Fruit fly (Drosophila melanogaster) whole organism, embryonic: Measurements from ENCODE around the gene Art4.
A peak's percentile ranks its signal among the peaks of the same experiment; 100 is the strongest.

Source experiments
- B-H1 ChIP-seq: fragments of 200-800 bp; sonication (Bioruptor generic); IDR thresholded peaks from 3 replicates; pipeline ENCODE4 v1.3.6; 2022; ENCODE audit warnings: missing biosample characterization, missing genetic modification characterization
- CG10321 ChIP-seq: fragments of 200-800 bp; sonication (Bioruptor generic); IDR thresholded peaks from 2 replicates; pipeline ENCODE4 v1.3.6; 2022; ENCODE audit warnings: missing biosample characterization, missing genetic modification characterization
- CG10543 ChIP-seq: fragments of 200-800 bp; sonication (Bioruptor generic); optimal IDR thresholded peaks from 3 replicates; lab custom pipeline; 2017; ENCODE audit warnings: missing biosample characterization, mild to moderate bottlenecking, missing genetic modification characterization, moderate library complexity
- CG11085 ChIP-seq: fragments of 200-800 bp; sonication (Bioruptor generic); IDR thresholded peaks from 2 replicates; pipeline ENCODE4 v1.3.6; 2022; ENCODE audit warnings: missing biosample characterization, missing genetic modification characterization
- CG12071 ChIP-seq: fragments of 200-800 bp; sonication (Bioruptor generic); optimal IDR thresholded peaks from 3 replicates; lab custom pipeline; 2018; ENCODE audit warnings: missing biosample characterization, mild to moderate bottlenecking, missing genetic modification characterization
- CG12942 ChIP-seq: fragments of 200-800 bp; sonication (Bioruptor generic); optimal IDR thresholded peaks from 3 replicates; lab custom pipeline; 2016; ENCODE audit warnings: missing biosample characterization, missing genetic modification characterization
- CG14710 ChIP-seq: fragments of 200-800 bp; sonication (Bioruptor generic); optimal IDR thresholded peaks from 3 replicates; lab custom pipeline; 2019; ENCODE audit warnings: missing biosample characterization, mild to moderate bottlenecking, missing genetic modification characterization, moderate library complexity
- CG16813 ChIP-seq: fragments of 200-800 bp; sonication (Bioruptor generic); IDR thresholded peaks from 3 replicates; pipeline ENCODE4 v1.3.6; 2022; ENCODE audit warnings: missing biosample characterization, missing genetic modification characterization; ENCODE audit not compliant: partially characterized antibody
- CG17361 ChIP-seq: fragments of 200-800 bp; sonication (Bioruptor generic); IDR thresholded peaks from 3 replicates; pipeline ENCODE4 v1.3.6; 2022; ENCODE audit warnings: missing biosample characterization, missing genetic modification characterization
- CG2202 ChIP-seq: fragments of 200-800 bp; sonication (Bioruptor generic); optimal IDR thresholded peaks from 2 replicates; lab custom pipeline; 2018; ENCODE audit warnings: missing biosample characterization, mild to moderate bottlenecking, missing genetic modification characterization
- CG32767 ChIP-seq: fragments of 200-800 bp; sonication (Bioruptor generic); IDR thresholded peaks from 2 replicates; pipeline ENCODE4 v1.3.6; 2022; ENCODE audit warnings: missing biosample characterization, missing genetic modification characterization
- CG3281 ChIP-seq: fragments of 200-800 bp; sonication (Bioruptor generic); optimal IDR thresholded peaks from 3 replicates; lab custom pipeline; 2017; ENCODE audit warnings: missing biosample characterization, mild to moderate bottlenecking, missing genetic modification characterization
- CG34376 ChIP-seq: fragments of 200-800 bp; sonication (Bioruptor generic); optimal IDR thresholded peaks from 2 replicates; lab custom pipeline; 2018; ENCODE audit warnings: missing biosample characterization, mild to moderate bottlenecking, missing genetic modification characterization
- CG3838 ChIP-seq: fragments of 200-800 bp; sonication (Bioruptor generic); optimal IDR thresholded peaks from 3 replicates; lab custom pipeline; 2016; ENCODE audit warnings: missing biosample characterization, missing genetic modification characterization
- CG6813 ChIP-seq: fragments of 200-800 bp; sonication (Bioruptor generic); optimal IDR thresholded peaks from 2 replicates; lab custom pipeline; 2017; ENCODE audit warnings: missing biosample characterization, missing genetic modification characterization, mild to moderate bottlenecking, moderate library complexity, missing genetic modification reagents
- CG7928 ChIP-seq: fragments of 200-800 bp; sonication (Bioruptor generic); optimal IDR thresholded peaks from 2 replicates; lab custom pipeline; 2017; ENCODE audit warnings: missing biosample characterization, mild to moderate bottlenecking, missing genetic modification characterization
- CG8290 ChIP-seq, 3 experiments: fragments of 200-800 bp; sonication (Bioruptor generic); optimal IDR thresholded peaks; 2 replicates each; lab custom pipeline; 2016 to 2019; ENCODE audit warnings: missing biosample characterization in 3 of 3, missing genetic modification characterization in 3 of 3, mild to moderate bottlenecking in 2 of 3, moderate library complexity in 1 of 3
- CHES-1-like ChIP-seq: fragments of 200-800 bp; sonication (Bioruptor generic); optimal IDR thresholded peaks from 2 replicates; lab custom pipeline; 2016; ENCODE audit warnings: missing biosample characterization, missing genetic modification characterization
- Camta ChIP-seq: fragments of 200-800 bp; sonication (Bioruptor generic); optimal IDR thresholded peaks from 2 replicates; lab custom pipeline; 2016; ENCODE audit warnings: missing biosample characterization, missing genetic modification characterization
- CrebB ChIP-seq: fragments of 200-800 bp; sonication (Bioruptor generic); optimal IDR thresholded peaks from 3 replicates; lab custom pipeline; 2018; ENCODE audit warnings: missing biosample characterization, mild to moderate bottlenecking, missing genetic modification characterization
- Doc3 ChIP-seq: fragments of 200-800 bp; sonication (Bioruptor generic); IDR thresholded peaks from 3 replicates; pipeline ENCODE4 v1.3.6; 2022; ENCODE audit warnings: missing biosample characterization, missing genetic modification characterization; ENCODE audit not compliant: partially characterized antibody
- Hand ChIP-seq: fragments of 200-800 bp; sonication (Bioruptor generic); optimal IDR thresholded peaks from 2 replicates; lab custom pipeline; 2017; ENCODE audit warnings: mild to moderate bottlenecking, missing biosample characterization, missing genetic modification reagents, missing genetic modification characterization
- Mrtf ChIP-seq: fragments of 200-800 bp; sonication (Bioruptor generic); IDR thresholded peaks from 3 replicates; pipeline ENCODE4 v1.3.6; 2022; ENCODE audit warnings: missing biosample characterization, missing genetic modification characterization
- Opbp ChIP-seq: fragments of 200-800 bp; sonication (Bioruptor generic); IDR thresholded peaks from 3 replicates; pipeline ENCODE4 v1.3.6; 2022; ENCODE audit warnings: missing biosample characterization, missing genetic modification characterization; ENCODE audit not compliant: partially characterized antibody
- btn ChIP-seq: fragments of 200-800 bp; sonication (Bioruptor generic); optimal IDR thresholded peaks from 2 replicates; lab custom pipeline; 2016; ENCODE audit warnings: missing biosample characterization, missing genetic modification characterization
- chif ChIP-seq, 2 experiments: fragments of 200-800 bp; sonication (Bioruptor generic); optimal IDR thresholded peaks; 3 replicates each; lab custom pipeline; 2016; ENCODE audit warnings: missing biosample characterization in 2 of 2, missing genetic modification characterization in 2 of 2
- cwo ChIP-seq: fragments of 200-800 bp; sonication (Bioruptor generic); optimal IDR thresholded peaks from 3 replicates; lab custom pipeline; 2017; ENCODE audit warnings: missing biosample characterization, missing genetic modification characterization, mild to moderate bottlenecking, moderate library complexity, missing genetic modification reagents
- dan ChIP-seq: fragments of 200-800 bp; sonication (Bioruptor generic); IDR thresholded peaks from 2 replicates; pipeline ENCODE4 v1.3.6; 2022; ENCODE audit warnings: missing biosample characterization, missing genetic modification characterization
- dpn ChIP-seq, 2 experiments: fragments of 200-800 bp; sonication (Bioruptor generic); optimal IDR thresholded peaks; 3 replicates each; lab custom pipeline; 2016; ENCODE audit warnings: missing biosample characterization in 2 of 2, missing genetic modification characterization in 2 of 2
- emc ChIP-seq: fragments of 200-800 bp; sonication (Bioruptor generic); optimal IDR thresholded peaks from 2 replicates; lab custom pipeline; 2016; ENCODE audit warnings: missing biosample characterization, missing genetic modification characterization
- esg ChIP-seq: fragments of 200-800 bp; sonication (Bioruptor generic); conservative IDR thresholded peaks from 2 replicates; pipeline ENCODE4 v1.3.6; 2022; ENCODE audit warnings: missing biosample characterization, missing genetic modification characterization
- eve ChIP-seq, 2 experiments: fragments of >200 bp; optimal IDR thresholded peaks; 2 replicates each; lab custom pipeline; 2017; ENCODE audit warnings: missing biosample characterization in 2 of 2, missing genetic modification characterization in 2 of 2
- fru ChIP-seq: fragments of >200 bp; optimal IDR thresholded peaks from 2 replicates; lab custom pipeline; 2017
- fu2 ChIP-seq: fragments of 200-800 bp; sonication (Bioruptor generic); optimal IDR thresholded peaks from 2 replicates; lab custom pipeline; 2016; ENCODE audit warnings: missing biosample characterization, missing genetic modification characterization
- grn ChIP-seq: fragments of 200-800 bp; sonication (Bioruptor generic); optimal IDR thresholded peaks from 3 replicates; lab custom pipeline; 2017; ENCODE audit warnings: missing biosample characterization, missing genetic modification characterization
- hkb ChIP-seq, 2 experiments: fragments of 200-800 bp in 1 of 2; fragments of >200 bp in 1 of 2; sonication (Bioruptor generic) in 1 of 2; IDR thresholded peaks in 1 of 2; optimal IDR thresholded peaks in 1 of 2; 2 replicates each; pipeline versions ENCODE4 v1.3.6 to Lab custom; 2017 to 2022; ENCODE audit warnings: missing biosample characterization in 1 of 2, missing genetic modification characterization in 1 of 2
- insv ChIP-seq, 2 experiments: fragments of 200-800 bp; sonication (Bioruptor generic); optimal IDR thresholded peaks; 3 replicates each; lab custom pipeline; 2016 to 2018; ENCODE audit warnings: missing biosample characterization in 2 of 2, missing genetic modification characterization in 2 of 2
- ken ChIP-seq: fragments of 200-800 bp; sonication (Bioruptor generic); IDR thresholded peaks from 3 replicates; pipeline ENCODE4 v1.3.6; 2022; ENCODE audit warnings: missing biosample characterization, missing genetic modification characterization
- lab ChIP-seq: fragments of 200-800 bp; sonication (Bioruptor generic); optimal IDR thresholded peaks from 3 replicates; lab custom pipeline; 2017; ENCODE audit warnings: missing biosample characterization, missing genetic modification characterization, mild to moderate bottlenecking, moderate library complexity, missing genetic modification reagents
- lola ChIP-seq, 3 experiments: fragments of >200 bp in 2 of 3; fragments of 200-800 bp in 1 of 3; sonication (Bioruptor generic) in 1 of 3; optimal IDR thresholded peaks; 2 replicates each; lab custom pipeline; 2017 to 2019; ENCODE audit warnings: missing biosample characterization in 3 of 3, missing genetic modification characterization in 3 of 3, mild to moderate bottlenecking in 1 of 3, moderate library complexity in 1 of 3
- mam ChIP-seq: fragments of 200-800 bp; sonication (Bioruptor generic); optimal IDR thresholded peaks from 3 replicates; lab custom pipeline; 2016; ENCODE audit warnings: missing biosample characterization, missing genetic modification characterization
- oc ChIP-seq: fragments of 200-800 bp; sonication (Bioruptor generic); optimal IDR thresholded peaks from 2 replicates; lab custom pipeline; 2018; ENCODE audit warnings: missing biosample characterization, mild to moderate bottlenecking, missing genetic modification characterization, moderate library complexity
- phol ChIP-seq: fragments of 200-800 bp; sonication (Bioruptor generic); optimal IDR thresholded peaks from 3 replicates; lab custom pipeline; 2018; ENCODE audit warnings: missing biosample characterization, mild to moderate bottlenecking, missing genetic modification characterization, moderate library complexity
- pzg ChIP-seq: fragments of 200-800 bp; sonication (Bioruptor generic); optimal IDR thresholded peaks from 3 replicates; lab custom pipeline; 2018; ENCODE audit warnings: missing biosample characterization, mild to moderate bottlenecking, missing genetic modification characterization, moderate library complexity
- slp2 ChIP-seq: fragments of 200-800 bp; sonication (Bioruptor generic); optimal IDR thresholded peaks from 2 replicates; lab custom pipeline; 2016; ENCODE audit warnings: missing biosample characterization, missing genetic modification characterization
- ttk ChIP-seq: fragments of 200-800 bp; sonication (Bioruptor generic); IDR thresholded peaks from 2 replicates; pipeline ENCODE4 v2.1.2; 2022; ENCODE audit warnings: missing biosample characterization, missing genetic modification characterization
- twi ChIP-seq: fragments of 200-800 bp; optimal IDR thresholded peaks from 2 replicates; lab custom pipeline; 2019; ENCODE audit warnings: missing biosample characterization, mild to moderate bottlenecking, missing genetic modification characterization, moderate library complexity
- unc-4 ChIP-seq: fragments of 200-800 bp; sonication (Bioruptor generic); IDR thresholded peaks from 2 replicates; pipeline ENCODE4 v1.3.6; 2022; ENCODE audit warnings: missing biosample characterization, missing genetic modification characterization; ENCODE audit not compliant: partially characterized antibody
- zfh1 ChIP-seq: fragments of 200-800 bp; sonication (Bioruptor generic); IDR thresholded peaks from 3 replicates; pipeline ENCODE4 v1.3.6; 2022; ENCODE audit warnings: missing biosample characterization, missing genetic modification characterization

Art4 gene

DNA sequence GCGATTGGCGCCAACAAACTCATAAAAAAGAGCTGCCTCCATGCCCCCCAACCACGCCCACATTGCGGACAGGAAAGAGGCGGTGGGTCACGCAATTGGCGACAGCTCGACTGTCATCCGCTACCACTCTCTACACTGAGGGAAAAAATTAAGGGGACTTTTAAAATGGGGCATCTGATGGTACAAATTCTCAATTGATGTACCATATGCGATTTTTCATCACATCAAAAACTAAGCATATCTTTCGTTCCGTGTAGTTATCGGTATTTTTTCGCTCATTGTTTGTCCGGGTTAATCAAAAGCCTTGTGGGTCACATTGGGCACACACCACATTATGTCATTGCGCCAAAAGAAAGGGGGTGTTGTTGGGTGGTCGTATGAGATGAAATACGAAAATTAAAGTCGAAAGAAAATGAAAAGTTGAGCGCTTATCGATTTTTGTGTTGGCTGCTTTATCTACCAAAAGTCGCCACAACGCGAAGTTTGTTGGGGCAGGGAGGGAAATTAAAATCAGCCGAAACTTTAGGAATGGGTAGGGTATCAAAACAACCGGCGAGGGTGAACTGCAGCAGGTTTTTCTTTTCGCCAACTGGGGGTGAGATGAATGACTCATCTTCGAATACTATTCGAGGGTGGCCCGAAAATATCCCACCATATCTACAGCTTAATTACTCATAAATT, 38.3 kb upstream of the Art4 start (continued):
- TF ChIP-seq hkb (optimal IDR thresholded peaks at IDR 0.05; lab: Kevin White, UChicago) (no peak), hkb (GFP tag; IDR thresholded peaks at IDR 0.05; lab: Robert Waterston, UW) (no peak), ken (GFP tag; lab: Robert Waterston, UW) (no peak), oc (tag; lab: Kevin White, UChicago) (no peak), twi (tag; lab: Kevin White, UChicago) (no peak), zfh1 (GFP tag; lab: Robert Waterston, UW) (peak; percentile 52; the same call in 1 of the 3 replicates), CG10321 (GFP tag; lab: Robert Waterston, UW) (no peak), Doc3 (GFP tag; lab: Robert Waterston, UW) (no peak), dpn (GFP tag; optimal IDR thresholded peaks at IDR 0.05; lab: Kevin White, UChicago) (peak; percentile 32 to 41), mam (GFP tag; lab: Kevin White, UChicago) (peak; percentile 58), grn (no peak), CG11085 (GFP tag; lab: Robert Waterston, UW) (no peak), CG17361 (GFP tag; lab: Robert Waterston, UW) (no peak), slp2 (GFP tag; lab: Kevin White, UChicago) (no peak), CG3838 (GFP tag; lab: Kevin White, UChicago) (no peak), CG8290 (GFP tag; optimal IDR thresholded peaks at IDR 0.05; lab: Kevin White, UChicago) (no peak), CG8290 (tag; optimal IDR thresholded peaks at IDR 0.05; lab: Kevin White, UChicago) (no peak), CG10543 (GFP tag; lab: Kevin White, UChicago) (peak; percentile 74), ttk (GFP tag; lab: Robert Waterston, UW) (no peak), emc (GFP tag; lab: Kevin White, UChicago) (no peak), unc-4 (GFP tag; lab: Robert Waterston, UW) (no peak), CG14710 (no peak), CG16813 (no peak), CG7928 (GFP tag; lab: Kevin White, UChicago) (no peak), CG12071 (GFP tag; lab: Kevin White, UChicago) (peak; percentile 62), CrebB (tag; lab: Kevin White, UChicago) (no peak), pzg (GFP tag; lab: Kevin White, UChicago) (no peak), chif (GFP tag; optimal IDR thresholded peaks at IDR 0.05; lab: Kevin White, UChicago) (no peak), Opbp (GFP tag; lab: Robert Waterston, UW) (no peak), lola (GFP tag; optimal IDR thresholded peaks at IDR 0.05; lab: Kevin White, UChicago) (no peak), btn (no peak), cwo (GFP tag; lab: Kevin White, UChicago) (peak; percentile 37), B-H1 (GFP tag; lab: Robert Waterston, UW) (peak; percentile 30; the same call in 1 of the 3 replicates), CG34376 (GFP tag; lab: Kevin White, UChicago) (peak; percentile 30), fru (no peak), CG6813 (GFP tag; lab: Kevin White, UChicago) (no peak), lab (GFP tag; lab: Kevin White, UChicago) (peak; percentile 82), esg (GFP tag; lab: Robert Waterston, UW) (no peak), fu2 (GFP tag; lab: Kevin White, UChicago) (peak; percentile 21), eve (GFP tag; optimal IDR thresholded peaks at IDR 0.05; lab: Kevin White, UChicago) (no peak), phol (tag; lab: Kevin White, UChicago) (no peak), Mrtf (GFP tag; lab: Robert Waterston, UW) (peak; percentile 46; the same call in 1 of the 3 replicates), CG32767 (no peak), CG2202 (tag; lab: Kevin White, UChicago) (no peak), CHES-1-like (GFP tag; lab: Kevin White, UChicago) (no peak), CG12942 (no peak), insv (GFP tag; optimal IDR thresholded peaks at IDR 0.05; lab: Kevin White, UChicago) (no peak), CG3281 (GFP tag; lab: Kevin White, UChicago) (peak; percentile 48), dan (GFP tag; lab: Robert Waterston, UW) (no peak), Hand (peak; percentile 72), Camta (GFP tag; lab: Kevin White, UChicago) (no peak)
